Worm (Caenorhabditis elegans) whole organism, L4/young adult: ENCODE results near the gene F02H6.7.
A peak's percentile ranks its signal among the peaks of the same experiment; 100 is the strongest.

Experiments
- W03F9.2 ChIP-seq: fragments of 150-350 bp; optimal IDR thresholded peaks from 2 replicates; lab custom pipeline; 2014; ENCODE audit warnings: missing biosample characterization, missing genetic modification characterization
- dao-5 ChIP-seq: sonication (generic microtip); optimal IDR thresholded peaks from 2 replicates; lab custom pipeline; 2016; ENCODE audit warnings: missing genotype, missing genetic modification characterization, moderate library complexity, missing compliant biosample characterization
- him-1 ChIP-seq: sonication (generic microtip); optimal IDR thresholded peaks from 2 replicates; lab custom pipeline; 2016; ENCODE audit warnings: missing genotype, missing genetic modification reagents, missing genetic modification characterization, missing compliant biosample characterization

DNA sequence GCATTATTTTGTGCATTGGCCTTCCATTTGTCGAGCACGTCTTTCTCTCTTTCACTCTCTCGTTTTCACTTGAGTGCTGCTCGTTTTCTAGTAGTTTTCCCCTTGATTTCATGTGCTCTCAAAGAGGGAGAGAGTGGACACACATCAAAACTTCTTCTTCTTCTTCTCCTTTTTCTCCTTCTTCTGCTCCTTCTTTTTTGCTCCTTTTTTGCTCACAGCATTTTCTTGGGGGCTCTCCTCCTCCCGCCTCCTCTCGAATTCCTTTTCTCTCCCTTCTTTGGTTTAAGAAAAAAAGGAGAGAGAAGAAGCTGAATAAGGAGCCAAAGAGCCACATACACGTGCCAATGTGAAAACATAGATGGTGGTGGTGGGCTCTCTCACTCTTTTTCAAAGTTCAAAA lies 44.6 kb upstream of the F02H6.7 start:
- TF ChIP-seq W03F9.2 (tag; lab: Kevin White, UChicago) (no peak), him-1 (peak; percentile 72), dao-5 (tag; lab: Kevin White, UChicago) (no peak)
